Worm (Caenorhabditis elegans) whole organism, mixed stage, embryonic: ENCODE results near the gene C24D10.4.
"Not testable (repeated sequence)": the region's sequence is repeated elsewhere in the genome, so short reads cannot be mapped to it uniquely, and the experiment has no call there.

Experiments
- bed-3 ChIP-seq: fragments of 200-800 bp; sonication (Bioruptor generic); optimal IDR thresholded peaks from 3 replicates; lab custom pipeline; 2018; ENCODE audit warnings: mild to moderate bottlenecking, missing genetic modification characterization, moderate library complexity, missing compliant biosample characterization
- ces-1 ChIP-seq: fragments of 150-350 bp; optimal IDR thresholded peaks from 2 replicates; lab custom pipeline; 2014; ENCODE audit warnings: missing biosample characterization, missing genetic modification reagents, missing genetic modification characterization
- elt-1 ChIP-seq: sonication (generic microtip); optimal IDR thresholded peaks from 2 replicates; lab custom pipeline; 2017; ENCODE audit warnings: missing genetic modification characterization, mild to moderate bottlenecking, missing compliant biosample characterization, antibody characterized with exemption, moderate library complexity, borderline replicate concordance; ENCODE audit not compliant: insufficient read depth
- mls-2 ChIP-seq: sonication (generic microtip); optimal IDR thresholded peaks from 2 replicates; lab custom pipeline; 2016; ENCODE audit warnings: mild to moderate bottlenecking, missing genetic modification characterization, moderate library complexity, missing compliant biosample characterization
- nhr-2 ChIP-seq: fragments of 150-350 bp; optimal IDR thresholded peaks from 2 replicates; lab custom pipeline; 2014; ENCODE audit warnings: missing biosample characterization, missing genetic modification characterization
- nhr-76 ChIP-seq: sonication (generic microtip); optimal IDR thresholded peaks from 2 replicates; lab custom pipeline; 2017; ENCODE audit warnings: missing biosample characterization, missing genetic modification characterization
- pha-4 ChIP-seq: fragments of 150-350 bp; optimal IDR thresholded peaks from 2 replicates; lab custom pipeline; 2018; ENCODE audit warnings: missing biosample characterization, missing genetic modification reagents, missing genetic modification characterization
- sem-2 ChIP-seq: fragments of 200-800 bp; sonication (Bioruptor generic); optimal IDR thresholded peaks from 2 replicates; lab custom pipeline; 2018; ENCODE audit warnings: mild to moderate bottlenecking, missing genetic modification characterization, missing compliant biosample characterization
- sptf-1 ChIP-seq: sonication (generic microtip); optimal IDR thresholded peaks from 2 replicates; lab custom pipeline; 2017; ENCODE audit warnings: mild to moderate bottlenecking, missing genetic modification characterization, moderate library complexity, missing compliant biosample characterization
- unc-62 ChIP-seq: fragments of 150-350 bp; optimal IDR thresholded peaks from 2 replicates; lab custom pipeline; 2014; ENCODE audit warnings: missing biosample characterization, missing genetic modification reagents, missing genetic modification characterization
- ztf-11 ChIP-seq: fragments of 150-350 bp; optimal IDR thresholded peaks from 2 replicates; lab custom pipeline; 2014; ENCODE audit warnings: missing biosample characterization, missing genetic modification characterization

ce11 chrIV:5165626-5166025 is 5.3 kb downstream of the C24D10.4 start, which contains the start of gene nspd-6:
- not testable (repeated sequence) for TF ChIP-seq unc-62 (GFP tag; lab: Kevin White, UChicago); sem-2; mls-2 (tag; lab: Kevin White, UChicago); ces-1; bed-3 (GFP tag; lab: Kevin White, UChicago); nhr-2 (tag; lab: Kevin White, UChicago); pha-4 (tag; lab: Kevin White, UChicago); elt-1 (tag; lab: Kevin White, UChicago); nhr-76 (tag; lab: Kevin White, UChicago); sptf-1 (tag; lab: Kevin White, UChicago); ztf-11 (tag; lab: Kevin White, UChicago)
